Worm (Caenorhabditis elegans) whole organism, L2 larva: Measurements from ENCODE around the gene nhr-68.

Experiments
- R02D3.7 ChIP-seq: fragments of 150-350 bp; optimal IDR thresholded peaks from 2 replicates; lab custom pipeline; 2014; ENCODE audit warnings: missing biosample characterization, missing genetic modification characterization
- alr-1 ChIP-seq: fragments of 150-350 bp; optimal IDR thresholded peaks from 2 replicates; lab custom pipeline; 2014; ENCODE audit warnings: missing biosample characterization, missing genetic modification characterization
- ama-1 ChIP-seq: fragments of 150-350 bp; optimal IDR thresholded peaks from 2 replicates; lab custom pipeline; 2018; ENCODE audit warnings: inconsistent platforms
- ceh-82 ChIP-seq: fragments of 150-350 bp; optimal IDR thresholded peaks from 2 replicates; lab custom pipeline; 2014; ENCODE audit warnings: missing biosample characterization, missing genetic modification characterization
- fos-1 ChIP-seq: fragments of 150-350 bp; optimal IDR thresholded peaks from 2 replicates; lab custom pipeline; 2014; ENCODE audit warnings: missing biosample characterization, missing genetic modification characterization
- lin-13 ChIP-seq: fragments of 150-350 bp; optimal IDR thresholded peaks from 2 replicates; lab custom pipeline; 2014; ENCODE audit warnings: missing biosample characterization, missing genetic modification reagents, missing genetic modification characterization
- lin-39 ChIP-seq: fragments of 150-350 bp; optimal IDR thresholded peaks from 2 replicates; lab custom pipeline; 2014; ENCODE audit warnings: missing biosample characterization, missing genetic modification reagents, missing genetic modification characterization
- snpc-4 ChIP-seq: fragments of 150-350 bp; optimal IDR thresholded peaks from 2 replicates; lab custom pipeline; 2014; ENCODE audit warnings: missing biosample characterization, missing genetic modification characterization
- ztf-11 ChIP-seq: sonication (generic microtip); optimal IDR thresholded peaks from 2 replicates; lab custom pipeline; 2017; ENCODE audit warnings: missing biosample characterization, missing genetic modification characterization

DNA sequence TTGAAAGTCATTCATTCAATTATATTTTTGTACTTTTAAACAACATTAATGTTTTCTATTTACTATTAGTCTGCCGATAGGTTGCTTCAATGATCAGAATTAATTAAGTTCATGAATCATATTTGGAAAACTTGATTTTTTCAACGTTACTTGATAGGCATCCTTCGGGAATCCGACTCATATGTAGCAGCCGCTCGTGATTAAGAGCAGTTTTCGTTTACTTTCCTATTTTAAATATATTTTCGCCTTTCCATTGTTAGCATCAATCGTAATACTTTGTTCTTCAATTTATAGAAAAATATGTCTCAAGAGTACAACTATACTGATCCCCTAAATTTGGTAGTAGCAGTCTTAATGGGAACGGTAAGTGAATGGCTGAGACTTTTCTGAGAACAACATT lies 7.6 kb downstream of the nhr-68 start, which contains the start of gene srx-90:
- TF ChIP-seq snpc-4 (tag; lab: Kevin White, UChicago) (no peak), lin-39 (tag; lab: Kevin White, UChicago) (no peak), ztf-11 (tag; lab: Kevin White, UChicago) (no peak), lin-13 (GFP tag; lab: Kevin White, UChicago) (no peak), ceh-82 (tag; lab: Kevin White, UChicago) (no peak), fos-1 (tag; lab: Kevin White, UChicago) (no peak), ama-1 (lab: Kevin White, UChicago) (no peak), alr-1 (tag; lab: Kevin White, UChicago) (no peak), R02D3.7 (tag; lab: Kevin White, UChicago) (no peak)
